Worm (Caenorhabditis elegans) whole organism, young adult: ENCODE results near the gene K12H6.2.
A peak's percentile ranks its signal among the peaks of the same experiment; 100 is the strongest.

Source experiments
- B0019.2 ChIP-seq: fragments of 200-800 bp; sonication (Bioruptor generic); conservative IDR thresholded peaks from 2 replicates; pipeline ENCODE4 v1.3.6; 2022; ENCODE audit warnings: missing genetic modification reagents, missing genetic modification characterization, missing compliant biosample characterization
- B0261.1 ChIP-seq: sonication (generic microtip); optimal IDR thresholded peaks from 2 replicates; lab custom pipeline; 2016; ENCODE audit warnings: mild to moderate bottlenecking, missing genetic modification characterization, moderate library complexity, missing compliant biosample characterization
- C17E4.6 ChIP-seq: fragments of 200-800 bp; sonication (Bioruptor generic); IDR thresholded peaks from 2 replicates; pipeline ENCODE4 v1.3.6; 2022; ENCODE audit warnings: missing genetic modification reagents, missing genetic modification characterization, missing compliant biosample characterization
- F39B2.1 ChIP-seq: fragments of 200-800 bp; sonication (Bioruptor generic); IDR thresholded peaks from 2 replicates; pipeline ENCODE4 v1.3.6; 2022; ENCODE audit warnings: missing genetic modification reagents, missing genetic modification characterization, missing compliant biosample characterization
- F49E8.2 ChIP-seq: sonication (generic microtip); optimal IDR thresholded peaks from 3 replicates; lab custom pipeline; 2017; ENCODE audit warnings: missing genetic modification characterization, mild to moderate bottlenecking, missing compliant biosample characterization, antibody characterized with exemption, moderate library complexity; ENCODE audit not compliant: insufficient read depth
- F52B5.7 ChIP-seq: sonication (generic microtip); optimal IDR thresholded peaks from 2 replicates; lab custom pipeline; 2016; ENCODE audit warnings: mild to moderate bottlenecking, missing genetic modification characterization, missing compliant biosample characterization
- T07F8.4 ChIP-seq: sonication (generic microtip); optimal IDR thresholded peaks from 2 replicates; lab custom pipeline; 2016; ENCODE audit warnings: mild to moderate bottlenecking, missing genetic modification characterization, moderate library complexity, missing compliant biosample characterization
- ama-1 ChIP-seq, 3 experiments: fragments of 150-350 bp in 1 of 3; sonication (generic microtip) in 2 of 3; optimal IDR thresholded peaks; 2 replicates each; lab custom pipeline; 2014 to 2018; ENCODE audit warnings: missing biosample characterization in 2 of 3, missing genetic modification characterization in 2 of 3, missing genetic modification reagents in 2 of 3
- aptf-2 ChIP-seq: fragments of 200-800 bp; sonication (Bioruptor generic); conservative IDR thresholded peaks from 2 replicates; pipeline ENCODE4 v1.3.6; 2022; ENCODE audit warnings: missing genetic modification reagents, missing genetic modification characterization, missing compliant biosample characterization
- atf-7 ChIP-seq: sonication (generic microtip); optimal IDR thresholded peaks from 2 replicates; lab custom pipeline; 2017; ENCODE audit warnings: mild to moderate bottlenecking, missing genetic modification characterization, missing compliant biosample characterization
- ccch-3 ChIP-seq: fragments of 200-800 bp; sonication (Bioruptor generic); optimal IDR thresholded peaks from 2 replicates; lab custom pipeline; 2018; ENCODE audit warnings: mild to moderate bottlenecking, missing genetic modification characterization, missing compliant biosample characterization
- cebp-1 ChIP-seq, 2 experiments: fragments of 200-800 bp in 1 of 2; sonication (Bioruptor generic) in 1 of 2; sonication (generic microtip) in 1 of 2; IDR thresholded peaks in 1 of 2; optimal IDR thresholded peaks in 1 of 2; 2 replicates each; pipeline versions ENCODE4 v1.3.6 to Lab custom; 2017 to 2022; ENCODE audit warnings: missing compliant biosample characterization in 2 of 2, missing genetic modification characterization in 2 of 2, mild to moderate bottlenecking in 1 of 2, missing genetic modification reagents in 1 of 2, moderate library complexity in 1 of 2
- cebp-2 ChIP-seq: fragments of 200-800 bp; sonication (Bioruptor generic); IDR thresholded peaks from 2 replicates; pipeline ENCODE4 v1.3.6; 2022; ENCODE audit warnings: missing genetic modification characterization, missing compliant biosample characterization
- ceh-100 ChIP-seq: fragments of 200-800 bp; sonication (Bioruptor generic); IDR thresholded peaks from 2 replicates; pipeline ENCODE4 v1.3.6; 2022; ENCODE audit warnings: missing genetic modification reagents, missing genetic modification characterization, missing compliant biosample characterization
- ceh-91 ChIP-seq: fragments of 200-800 bp; sonication (Bioruptor generic); IDR thresholded peaks from 2 replicates; pipeline ENCODE4 v1.3.6; 2022; ENCODE audit warnings: missing genetic modification reagents, missing genetic modification characterization, missing compliant biosample characterization
- efl-1 ChIP-seq: fragments of 150-350 bp; optimal IDR thresholded peaks from 2 replicates; lab custom pipeline; 2014; ENCODE audit warnings: missing biosample characterization, missing genetic modification reagents, missing genetic modification characterization
- egl-44 ChIP-seq: fragments of 200-800 bp; sonication (Bioruptor generic); IDR thresholded peaks from 2 replicates; pipeline ENCODE4 v1.3.6; 2022; ENCODE audit warnings: missing genetic modification reagents, missing genetic modification characterization, missing compliant biosample characterization
- egrh-3 ChIP-seq: fragments of 200-800 bp; sonication (Bioruptor generic); IDR thresholded peaks from 2 replicates; pipeline ENCODE4 v1.3.6; 2022; ENCODE audit warnings: missing genetic modification reagents, missing genetic modification characterization, missing compliant biosample characterization
- ekl-4 ChIP-seq: fragments of 200-800 bp; sonication (Bioruptor generic); IDR thresholded peaks from 2 replicates; pipeline ENCODE4 v1.3.6; 2022; ENCODE audit warnings: missing genetic modification reagents, missing genetic modification characterization, missing compliant biosample characterization
- fkh-3 ChIP-seq: sonication (generic microtip); optimal IDR thresholded peaks from 2 replicates; lab custom pipeline; 2016; ENCODE audit warnings: mild to moderate bottlenecking, missing genetic modification characterization, missing compliant biosample characterization
- hlh-26 ChIP-seq: fragments of 200-800 bp; sonication (Bioruptor generic); conservative IDR thresholded peaks from 2 replicates; pipeline ENCODE4 v1.3.6; 2022; ENCODE audit warnings: missing genetic modification reagents, missing genetic modification characterization, missing compliant biosample characterization
- hmg-1.2 ChIP-seq: fragments of 200-800 bp; sonication (Bioruptor generic); IDR thresholded peaks from 2 replicates; pipeline ENCODE4 v1.3.6; 2022; ENCODE audit warnings: missing genetic modification reagents, missing genetic modification characterization, missing compliant biosample characterization
- hrde-1 ChIP-seq: sonication (generic microtip); optimal IDR thresholded peaks from 2 replicates; lab custom pipeline; 2016; ENCODE audit warnings: missing genetic modification characterization, mild to moderate bottlenecking, missing compliant biosample characterization, moderate library complexity, missing genotype, missing genetic modification reagents, borderline replicate concordance
- lag-1 ChIP-seq: fragments of 200-800 bp; sonication (Bioruptor generic); IDR thresholded peaks from 2 replicates; pipeline ENCODE4 v1.3.6; 2022; ENCODE audit warnings: missing genetic modification reagents, missing genetic modification characterization, missing compliant biosample characterization
- let-526 ChIP-seq: fragments of 200-800 bp; sonication (Bioruptor generic); IDR thresholded peaks from 2 replicates; pipeline ENCODE4 v1.3.6; 2022; ENCODE audit warnings: missing genetic modification reagents, missing genetic modification characterization, missing compliant biosample characterization
- lin-26 ChIP-seq: fragments of 200-800 bp; sonication (Bioruptor generic); IDR thresholded peaks from 2 replicates; pipeline ENCODE4 v1.3.6; 2022; ENCODE audit warnings: missing genetic modification reagents, missing genetic modification characterization, missing compliant biosample characterization
- lsy-27 ChIP-seq: sonication (generic microtip); optimal IDR thresholded peaks from 2 replicates; lab custom pipeline; 2017; ENCODE audit warnings: missing genetic modification characterization, mild to moderate bottlenecking, missing compliant biosample characterization, antibody characterized with exemption, missing genotype, borderline replicate concordance; ENCODE audit not compliant: insufficient read depth
- madf-10 ChIP-seq: sonication (generic microtip); optimal IDR thresholded peaks from 2 replicates; lab custom pipeline; 2016; ENCODE audit warnings: mild to moderate bottlenecking, missing genetic modification characterization, missing compliant biosample characterization
- mes-4 ChIP-seq: sonication (generic microtip); optimal IDR thresholded peaks from 2 replicates; lab custom pipeline; 2016; ENCODE audit warnings: missing genotype, missing genetic modification characterization, missing compliant biosample characterization
- mxl-1 ChIP-seq: sonication (generic microtip); optimal IDR thresholded peaks from 2 replicates; lab custom pipeline; 2016; ENCODE audit warnings: missing genetic modification characterization, missing compliant biosample characterization
- nfya-2 ChIP-seq: fragments of 200-800 bp; sonication (Bioruptor generic); IDR thresholded peaks from 2 replicates; pipeline ENCODE4 v1.3.6; 2022; ENCODE audit warnings: missing genetic modification reagents, missing genetic modification characterization, missing compliant biosample characterization
- nhr-120 ChIP-seq: fragments of 200-800 bp; sonication (Bioruptor generic); IDR thresholded peaks from 2 replicates; pipeline ENCODE4 v1.3.6; 2022; ENCODE audit warnings: missing genetic modification characterization, missing compliant biosample characterization
- nhr-90 ChIP-seq: sonication (generic microtip); optimal IDR thresholded peaks from 2 replicates; lab custom pipeline; 2016; ENCODE audit warnings: missing genotype, mild to moderate bottlenecking, missing genetic modification characterization, missing compliant biosample characterization
- pbrm-1 ChIP-seq: fragments of 200-800 bp; sonication (Bioruptor generic); IDR thresholded peaks from 2 replicates; pipeline ENCODE4 v1.3.6; 2022; ENCODE audit warnings: missing genetic modification reagents, missing genetic modification characterization, missing compliant biosample characterization
- snpc-4 ChIP-seq, 5 experiments: fragments of 150-350 bp in 1 of 5; sonication (generic microtip) in 4 of 5; optimal IDR thresholded peaks; 2 replicates each; lab custom pipeline; 2014 to 2018; ENCODE audit warnings: missing genetic modification characterization in 5 of 5, missing biosample characterization in 3 of 5, antibody characterized with exemption in 2 of 5, mild to moderate bottlenecking in 2 of 5, missing compliant biosample characterization in 2 of 5, missing genotype in 2 of 5, moderate library complexity in 2 of 5, missing genetic modification reagents in 1 of 5
- somi-1 ChIP-seq: fragments of 200-800 bp; sonication (Bioruptor generic); optimal IDR thresholded peaks from 2 replicates; lab custom pipeline; 2018; ENCODE audit warnings: mild to moderate bottlenecking, missing genetic modification characterization, missing compliant biosample characterization
- sptf-2 ChIP-seq: fragments of 200-800 bp; sonication (Bioruptor generic); optimal IDR thresholded peaks from 2 replicates; lab custom pipeline; 2018; ENCODE audit warnings: mild to moderate bottlenecking, missing genetic modification characterization, missing compliant biosample characterization
- tbp1 ChIP-seq: fragments of 200-800 bp; sonication (Bioruptor generic); optimal IDR thresholded peaks from 2 replicates; lab custom pipeline; 2018; ENCODE audit warnings: mild to moderate bottlenecking, missing genetic modification characterization, missing compliant biosample characterization
- tlf-1 ChIP-seq: fragments of 200-800 bp; sonication (Bioruptor generic); optimal IDR thresholded peaks from 2 replicates; lab custom pipeline; 2018; ENCODE audit warnings: mild to moderate bottlenecking, missing genetic modification characterization, missing compliant biosample characterization
- ztf-22 ChIP-seq: fragments of 200-800 bp; sonication (Bioruptor generic); optimal IDR thresholded peaks from 2 replicates; lab custom pipeline; 2018; ENCODE audit warnings: mild to moderate bottlenecking, missing genetic modification characterization, moderate library complexity, missing compliant biosample characterization
- ztf-25 ChIP-seq: fragments of 200-800 bp; sonication (Bioruptor generic); IDR thresholded peaks from 2 replicates; pipeline ENCODE4 v1.3.6; 2022; ENCODE audit warnings: missing genetic modification reagents, missing genetic modification characterization, missing compliant biosample characterization

K12H6.2 gene

ce11 chrII:2815444-2815843 lies at the start of gene K12H6.2:
Gene K12H6.2 (minus strand): TSS chrII:2815544.
- TF ChIP-seq lin-26 (no peak), mes-4 (tag; lab: Kevin White, UChicago) (no peak), snpc-4 (GFP tag; optimal IDR thresholded peaks at IDR 0.05; lab: Kevin White, UChicago) (no peak), snpc-4 (tag; optimal IDR thresholded peaks at IDR 0.05; lab: Kevin White, UChicago) (no peak), hmg-1.2 (GFP tag; lab: Robert Waterston, UW) (no peak), F52B5.7 (no peak), cebp-2 (no peak), mxl-1 (no peak), egrh-3 (no peak), C17E4.6 (GFP tag; lab: Robert Waterston, UW) (no peak)

ce11 chrII:2864229-2864628 lies 48.9 kb upstream of the K12H6.2 start, which contains the start of gene Y110A2AL.5:
Gene Y110A2AL.5 (plus strand): TSS chrII:2864529.
- TF ChIP-seq B0019.2: no peak
- no peak for TF ChIP-seq nfya-2 (GFP tag; lab: Robert Waterston, UW)
- TF ChIP-seq hlh-26 (GFP tag; lab: Robert Waterston, UW): no peak

DNA sequence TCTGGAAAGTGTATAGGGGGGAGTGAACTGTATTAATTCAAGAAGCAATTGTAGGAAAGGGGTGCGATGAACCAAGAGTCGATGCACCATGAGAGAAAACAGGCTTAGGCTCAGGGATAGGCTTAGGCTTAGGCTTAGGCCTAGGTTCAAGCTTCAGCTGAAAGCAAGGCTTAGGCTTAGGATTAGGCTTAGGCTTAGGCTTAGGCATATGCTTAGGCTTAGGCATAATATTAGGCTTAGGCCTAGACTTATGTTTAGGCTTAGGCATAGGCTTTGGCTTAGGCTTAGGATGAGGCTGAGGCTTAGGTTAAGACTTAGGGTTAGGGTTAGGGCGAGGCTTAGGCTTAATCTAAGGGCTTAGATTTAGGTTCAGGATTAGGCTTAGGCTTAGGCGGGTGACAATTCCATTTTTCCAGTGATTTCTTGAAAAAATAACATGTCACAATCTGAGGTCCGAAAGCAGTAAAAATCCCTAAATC lies 47.3 kb upstream of the K12H6.2 start:
- no peak for TF ChIP-seq sptf-2 (GFP tag; lab: Kevin White, UChicago)
- TF ChIP-seq lsy-27 (tag; lab: Kevin White, UChicago): no peak
- no peak for TF ChIP-seq fkh-3 (tag; lab: Kevin White, UChicago)
- TF ChIP-seq madf-10 (tag; lab: Kevin White, UChicago): no peak
- TF ChIP-seq T07F8.4 (tag; lab: Kevin White, UChicago): no peak
- TF ChIP-seq hrde-1 (tag; lab: Kevin White, UChicago): no peak
- no peak for TF ChIP-seq tbp1 (GFP tag; lab: Kevin White, UChicago)
- TF ChIP-seq F49E8.2 (tag; lab: Kevin White, UChicago): no peak
- no peak for TF ChIP-seq let-526 (GFP tag; lab: Robert Waterston, UW)
- no peak for TF ChIP-seq somi-1 (GFP tag; lab: Kevin White, UChicago)
- no peak for TF ChIP-seq nhr-120 (GFP tag; lab: Robert Waterston, UW)
- no peak for TF ChIP-seq nhr-90
- TF ChIP-seq lag-1 (GFP tag; lab: Robert Waterston, UW): no peak
- TF ChIP-seq efl-1 (GFP tag; lab: Kevin White, UChicago): no peak
- no peak for TF ChIP-seq atf-7
- no peak for TF ChIP-seq B0261.1 (tag; lab: Kevin White, UChicago)
- no peak for TF ChIP-seq hlh-26 (GFP tag; lab: Robert Waterston, UW)
- TF ChIP-seq F39B2.1 (GFP tag; lab: Robert Waterston, UW): no peak

DNA sequence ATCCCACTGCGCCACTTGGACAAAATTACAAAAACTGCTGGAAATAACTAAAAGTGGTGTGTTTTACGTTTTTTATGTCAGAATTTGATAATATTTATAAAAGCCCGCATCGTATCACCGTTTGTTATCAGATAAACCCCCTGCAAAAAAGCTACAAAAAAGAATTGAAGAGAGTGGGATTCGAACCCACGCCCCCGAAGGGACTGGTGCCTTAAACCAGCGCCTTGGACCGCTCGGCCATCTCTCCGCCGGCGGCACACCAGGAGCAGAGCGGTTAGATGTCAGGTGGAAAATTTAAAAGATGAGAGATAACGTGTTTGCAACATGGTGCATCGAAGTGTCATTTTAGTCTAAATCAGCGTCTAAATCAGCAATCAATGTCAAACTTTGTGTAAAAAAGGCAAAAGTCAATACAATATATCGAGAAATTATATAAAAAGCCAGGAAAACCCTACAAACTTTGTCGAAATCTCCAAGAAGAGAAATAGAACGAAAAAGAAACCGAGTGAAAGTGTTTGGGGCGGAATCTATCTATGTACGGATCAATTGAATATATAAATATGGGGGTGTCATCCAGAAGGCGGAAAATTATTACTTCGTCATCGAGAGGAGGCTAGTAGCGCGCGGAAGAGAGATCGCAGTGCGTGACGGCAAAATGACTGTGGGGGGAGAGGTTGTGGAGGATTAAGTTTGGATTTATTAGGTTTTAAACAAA lies 46.2 kb upstream of the K12H6.2 start:
- TF ChIP-seq madf-10 (tag; lab: Kevin White, UChicago) (peak; percentile 18), nhr-90 (peak; percentile 54), ztf-22 (no peak), ekl-4 (no peak), ztf-25 (peak; percentile 46; the same call in 1 of the 2 replicates), ama-1 (optimal IDR thresholded peaks at IDR 0.05; lab: Kevin White, UChicago) (no peak), ama-1 (GFP tag; optimal IDR thresholded peaks at IDR 0.05; lab: Kevin White, UChicago) (peak in 1 of 2 experiments; percentile 7), egl-44 (GFP tag; lab: Robert Waterston, UW) (peak; percentile 83; the same call in 1 of the 2 replicates), nhr-120 (GFP tag; lab: Robert Waterston, UW) (no peak), tlf-1 (no peak), aptf-2 (GFP tag; lab: Robert Waterston, UW) (no peak), pbrm-1 (GFP tag; lab: Robert Waterston, UW) (peak; percentile 68), somi-1 (GFP tag; lab: Kevin White, UChicago) (no peak), lsy-27 (tag; lab: Kevin White, UChicago) (no peak), ceh-100 (GFP tag; lab: Robert Waterston, UW) (no peak), cebp-1 (GFP tag; IDR thresholded peaks at IDR 0.05; lab: Robert Waterston, UW) (no peak), cebp-1 (tag; optimal IDR thresholded peaks at IDR 0.05; lab: Kevin White, UChicago) (peak; percentile 40), ccch-3 (GFP tag; lab: Kevin White, UChicago) (no peak), ceh-91 (GFP tag; lab: Robert Waterston, UW) (0 out of 2 replicates have a peak, but pooled peaks have one; percentile 39)
